Worm (Caenorhabditis elegans) whole organism, L4 larva: ENCODE measurements around the gene sra-9.

Experiments used
- ama-1 ChIP-seq: fragments of 150-350 bp; optimal IDR thresholded peaks from 2 replicates; lab custom pipeline; 2014; ENCODE audit warnings: inconsistent platforms, mixed read lengths
- attf-4 ChIP-seq: sonication (generic microtip); optimal IDR thresholded peaks from 3 replicates; lab custom pipeline; 2017; ENCODE audit warnings: missing biosample characterization, missing genetic modification characterization
- unc-62 ChIP-seq, 3 experiments: fragments of 150-350 bp in 1 of 3; sonication (generic microtip); optimal IDR thresholded peaks in 2 of 3; peaks in 1 of 3; 1 replicate in 1 of 3; 2 replicates in 2 of 3; lab custom pipeline; 2014 to 2017; ENCODE audit warnings: missing biosample characterization in 3 of 3, missing genetic modification characterization in 3 of 3, missing genetic modification reagents in 3 of 3, missing genotype in 1 of 3

ce11 chrII:9498589-9498988 lies 33.5 kb upstream of the sra-9 start:
- TF ChIP-seq ama-1 (lab: Kevin White, UChicago), result no peak
- TF ChIP-seq attf-4 (tag; lab: Kevin White, UChicago), result no peak
- no peak for TF ChIP-seq unc-62 (GFP tag; optimal IDR thresholded peaks at IDR 0.05 in 1 of 2; lab: Kevin White, UChicago)
- TF ChIP-seq unc-62 (tag; optimal IDR thresholded peaks at IDR 0.05; lab: Kevin White, UChicago), result no peak
